Fruit fly (Drosophila melanogaster) Kc167 (cell line): ENCODE results near the gene CG10254.

Experiments used
- Myc ChIP-seq: fragments of >200 bp; optimal IDR thresholded peaks from 2 replicates; lab custom pipeline; 2017; ENCODE audit warnings: missing external identifiers
- Sin3A ChIP-seq: fragments of >200 bp; optimal IDR thresholded peaks from 2 replicates; lab custom pipeline; 2018; ENCODE audit warnings: missing external identifiers
- h ChIP-seq: fragments of >200 bp; optimal IDR thresholded peaks from 3 replicates; lab custom pipeline; 2018; ENCODE audit warnings: missing external identifiers
- insv ChIP-seq: fragments of >200 bp; optimal IDR thresholded peaks from 3 replicates; lab custom pipeline; 2018; ENCODE audit warnings: missing external identifiers
- psq ChIP-seq: fragments of >200 bp; optimal IDR thresholded peaks from 2 replicates; lab custom pipeline; 2017; ENCODE audit warnings: missing external identifiers
- ttk ChIP-seq: sonication (Bioruptor generic); optimal IDR thresholded peaks from 2 replicates; lab custom pipeline; 2017; ENCODE audit warnings: missing external identifiers

Gene CG10254

DNA sequence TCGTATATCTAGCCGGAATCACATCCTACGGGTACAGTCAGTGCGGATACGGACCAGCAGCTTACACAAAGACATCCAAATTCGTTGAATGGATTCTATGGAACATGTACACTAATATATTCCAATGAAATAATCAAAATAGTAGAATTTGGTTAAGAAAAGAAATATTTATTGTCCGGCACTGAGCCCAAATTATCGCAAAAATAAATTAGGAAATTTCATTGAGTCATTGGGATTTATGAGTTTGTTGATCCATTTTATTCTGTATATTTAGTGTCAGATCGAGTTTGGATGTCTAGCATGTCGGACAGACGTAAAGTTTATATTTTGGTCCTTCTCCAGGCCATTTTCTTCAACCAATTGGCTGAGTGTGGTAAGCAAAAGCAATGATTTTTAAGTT is 11.0 kb downstream of the CG10254 start, which contains the start of gene CG18754:
Gene CG18754 (plus strand): TSS at position 301 of the 400 bp plus-strand sequence.
- TF ChIP-seq psq (lab: Kevin White, UChicago): no peak
- TF ChIP-seq Sin3A (lab: Kevin White, UChicago): no peak
- TF ChIP-seq ttk: no peak
- no peak for TF ChIP-seq h (lab: Kevin White, UChicago)
- no peak for TF ChIP-seq Myc (lab: Kevin White, UChicago)

- TF ChIP-seq insv (lab: Kevin White, UChicago) (no peak), ttk (no peak), h (lab: Kevin White, UChicago) (no peak), psq (lab: Kevin White, UChicago) (no peak), Myc (lab: Kevin White, UChicago) (no peak), Sin3A (lab: Kevin White, UChicago) (no peak)
Observed at dm6 chr3R:23682203-23682602, 12.6 kb downstream of the CG10254 start, which contains the start of gene CG16710. Gene CG16710 (plus strand): TSS chr3R:23682503.

DNA sequence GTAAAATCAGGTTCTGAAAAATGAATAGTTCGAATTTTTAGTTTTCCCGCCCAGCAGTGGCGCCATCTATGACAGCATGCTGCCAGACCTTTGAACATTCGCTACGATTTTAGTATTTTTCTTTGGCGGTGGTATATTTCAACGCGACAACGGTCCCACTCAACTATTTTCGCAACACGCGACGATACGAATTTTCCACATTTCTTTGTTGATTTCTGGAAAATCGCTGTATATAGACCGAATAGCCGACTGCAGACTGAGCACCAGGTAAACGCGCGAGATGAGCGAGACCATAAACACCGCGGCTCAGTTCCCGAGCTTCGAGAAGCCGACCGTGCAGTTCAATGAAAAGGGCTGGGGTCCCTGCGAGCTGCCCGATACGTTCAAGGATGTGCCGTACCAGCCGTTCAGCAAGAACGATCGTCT is 14.9 kb downstream of the CG10254 start, which contains the start of gene eIF3d1:
Gene eIF3d1 (plus strand): TSS at position 129 of the 426 bp plus-strand sequence.
- TF ChIP-seq ttk: no peak
- no peak for TF ChIP-seq psq (lab: Kevin White, UChicago)
- TF ChIP-seq h (lab: Kevin White, UChicago): no peak
- TF ChIP-seq Sin3A (lab: Kevin White, UChicago): no peak
- no peak for TF ChIP-seq Myc (lab: Kevin White, UChicago)
- no peak for TF ChIP-seq insv (lab: Kevin White, UChicago)

- TF ChIP-seq Sin3A (lab: Kevin White, UChicago) (no peak), insv (lab: Kevin White, UChicago) (no peak), h (lab: Kevin White, UChicago) (no peak), Myc (lab: Kevin White, UChicago) (no peak)
Observed at dm6 chr3R:23678349-23679193, 16.2 kb downstream of the CG10254 start, which contains the start of gene GILT2. Gene GILT2 (plus strand): TSS chr3R:23678895.

dm6 chr3R:23677058-23677457 is 17.7 kb downstream of the CG10254 start, which contains the start of gene GILT3:
Gene GILT3 (plus strand): TSS chr3R:23677358.
- no peak for TF ChIP-seq insv (lab: Kevin White, UChicago)
- no peak for TF ChIP-seq psq (lab: Kevin White, UChicago)
- TF ChIP-seq ttk: no peak
- no peak for TF ChIP-seq h (lab: Kevin White, UChicago)
- no peak for TF ChIP-seq Sin3A (lab: Kevin White, UChicago)
- TF ChIP-seq Myc (lab: Kevin White, UChicago): no peak

DNA sequence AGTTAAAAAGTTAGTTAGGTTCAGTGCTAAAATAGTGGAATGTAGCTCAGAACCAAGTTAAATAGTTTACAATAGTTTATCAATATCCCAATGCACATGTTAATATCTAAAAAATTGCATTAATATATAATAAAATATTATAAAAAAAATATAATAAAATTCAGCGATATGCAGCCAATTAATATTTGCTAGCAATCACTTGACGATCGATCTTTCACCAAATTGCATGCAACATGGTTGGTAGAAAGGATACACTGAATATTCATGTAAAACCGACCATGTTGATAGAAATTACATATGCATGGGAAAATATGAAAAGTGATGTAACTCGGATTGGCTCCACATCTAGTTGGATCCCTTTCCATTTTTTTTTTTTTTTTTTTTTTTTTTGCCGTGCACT is 19.1 kb downstream of the CG10254 start:
- TF ChIP-seq h (lab: Kevin White, UChicago) (no peak), Sin3A (lab: Kevin White, UChicago) (no peak), insv (lab: Kevin White, UChicago) (no peak), Myc (lab: Kevin White, UChicago) (no peak), ttk (no peak), psq (lab: Kevin White, UChicago) (no peak)

DNA sequence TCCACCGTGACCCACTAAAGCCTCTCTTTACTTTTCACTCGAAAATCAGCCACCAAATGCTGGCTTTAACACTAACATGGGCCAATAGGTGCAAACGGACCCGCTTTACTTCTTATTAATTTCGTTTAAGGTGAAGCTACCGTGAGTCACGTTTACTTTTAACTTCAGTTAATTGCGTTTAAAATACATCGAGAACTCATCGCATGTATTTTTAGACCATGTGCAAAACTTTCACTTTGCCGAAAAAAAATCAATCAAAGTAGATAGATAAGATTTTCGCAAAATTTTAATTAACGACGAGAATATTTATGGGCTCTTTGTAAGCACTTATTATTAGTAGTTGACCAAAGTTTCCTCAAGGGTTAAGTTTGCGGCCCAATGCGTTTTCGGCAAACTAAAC is 20.4 kb downstream of the CG10254 start:
- TF ChIP-seq ttk (no peak), h (lab: Kevin White, UChicago) (no peak), Sin3A (lab: Kevin White, UChicago) (no peak), psq (lab: Kevin White, UChicago) (no peak), Myc (lab: Kevin White, UChicago) (no peak), insv (lab: Kevin White, UChicago) (no peak)

DNA sequence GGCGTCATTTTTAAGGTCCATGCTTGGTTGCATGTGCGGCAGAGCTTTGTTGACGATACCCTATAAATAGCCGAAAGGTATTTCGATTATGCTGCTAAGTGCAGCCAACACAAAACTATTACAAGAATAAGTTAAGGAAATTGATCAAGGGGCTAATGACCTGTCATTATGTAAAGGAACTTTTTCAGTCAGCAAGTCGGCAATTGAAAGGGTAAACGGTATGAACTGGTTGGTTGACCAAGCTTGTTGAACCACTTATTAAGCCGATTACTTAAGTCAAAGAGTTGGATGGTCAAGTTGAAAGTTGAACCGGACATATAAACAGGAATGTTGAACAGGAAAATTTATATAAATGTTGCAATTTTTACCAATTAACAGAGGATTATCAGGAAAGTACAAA is 21.7 kb downstream of the CG10254 start:
- no peak for TF ChIP-seq insv (lab: Kevin White, UChicago)

DNA sequence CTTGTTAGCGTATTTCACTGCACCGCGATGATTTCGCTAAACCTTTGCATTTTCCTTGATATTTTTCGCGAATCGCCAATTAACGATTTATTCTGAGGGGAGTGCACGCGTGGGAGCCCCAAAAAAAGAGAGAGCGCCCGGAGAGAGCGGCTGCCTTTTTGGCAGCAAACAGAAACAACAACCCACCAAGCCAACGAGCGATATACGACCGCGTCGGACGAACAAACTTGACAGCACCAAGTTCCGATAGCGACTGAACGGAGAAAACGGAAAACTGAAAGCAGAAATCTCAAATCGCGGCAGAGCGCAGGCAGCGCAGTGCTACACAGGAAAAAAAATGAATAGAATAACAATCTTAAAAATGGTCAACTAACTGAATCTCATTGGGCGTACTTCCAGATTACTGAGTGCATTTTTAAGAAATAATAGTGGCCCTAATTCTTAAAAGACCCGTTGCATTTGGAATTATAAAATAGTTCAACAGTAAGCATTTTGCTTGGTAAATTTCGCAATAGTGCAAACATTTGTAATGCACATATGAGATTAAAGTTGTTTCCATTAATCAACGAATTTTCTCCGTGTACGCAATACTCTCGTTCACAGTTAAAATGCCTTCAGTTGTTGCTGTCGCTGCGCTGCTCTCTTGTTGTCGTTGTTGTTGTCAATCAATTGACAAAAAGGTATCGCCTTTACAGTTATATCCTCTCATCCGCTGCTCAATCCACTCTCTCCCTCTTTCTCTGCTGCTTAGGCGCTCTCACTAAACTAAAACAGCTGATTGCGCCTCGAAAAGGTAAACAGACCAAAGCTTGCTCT is 25.2 kb downstream of the CG10254 start, which contains the start of gene CG31145:
Gene CG31145 (minus strand): TSS at position 259 of the 816 bp plus-strand sequence.
- TF ChIP-seq psq (lab: Kevin White, UChicago) (no peak), Myc (lab: Kevin White, UChicago) (no peak), ttk (no peak), Sin3A (lab: Kevin White, UChicago) (no peak), h (lab: Kevin White, UChicago) (no peak), insv (lab: Kevin White, UChicago) (no peak)

DNA sequence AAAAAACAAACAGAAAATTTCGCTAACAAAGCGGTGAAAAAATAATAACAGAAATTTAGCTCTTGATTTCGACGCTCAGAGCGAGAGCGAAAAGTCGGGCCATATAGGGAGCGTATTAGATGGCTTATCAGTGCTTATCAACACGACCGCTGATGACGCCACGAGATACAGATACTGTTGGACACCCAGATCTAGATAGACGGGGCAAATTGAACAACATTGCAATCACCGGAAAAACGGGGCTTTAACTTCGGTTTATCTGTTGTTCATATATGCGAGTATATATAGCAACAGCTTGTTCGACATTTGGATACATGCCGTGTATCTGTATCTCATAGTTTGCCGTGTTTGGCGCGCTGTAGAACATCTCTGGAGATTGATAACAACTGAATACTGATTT is 26.2 kb downstream of the CG10254 start:
- no peak for TF ChIP-seq ttk
- TF ChIP-seq h (lab: Kevin White, UChicago): no peak

DNA sequence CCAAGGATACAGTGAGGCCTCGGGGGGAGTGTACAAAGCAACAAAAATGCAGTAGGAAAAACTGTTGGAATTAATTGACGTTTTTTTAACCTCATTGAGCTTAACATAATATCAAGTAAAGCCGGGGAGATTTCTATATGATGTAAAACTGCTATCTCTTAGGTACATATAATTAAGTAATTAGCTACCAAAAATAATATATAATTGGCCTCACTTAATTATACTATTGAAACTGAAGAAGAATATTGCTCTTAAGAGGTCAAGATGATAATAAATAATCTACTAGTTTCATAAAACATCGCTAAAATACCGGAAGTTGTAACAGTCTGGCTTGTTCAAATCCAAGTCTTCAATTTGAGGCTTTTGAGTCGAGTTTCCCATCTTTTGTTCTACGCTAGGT is 27.3 kb downstream of the CG10254 start:
- TF ChIP-seq h (lab: Kevin White, UChicago): no peak
- TF ChIP-seq ttk: no peak
- no peak for TF ChIP-seq Sin3A (lab: Kevin White, UChicago)
- no peak for TF ChIP-seq Myc (lab: Kevin White, UChicago)
- TF ChIP-seq insv (lab: Kevin White, UChicago): no peak
- TF ChIP-seq psq (lab: Kevin White, UChicago): no peak
